Fruit fly (Drosophila melanogaster) Kc167 (cell line): ENCODE results near the gene pie.

ENCODE experiments used
- Myc ChIP-seq: fragments of >200 bp; optimal IDR thresholded peaks from 2 replicates; lab custom pipeline; 2017; ENCODE audit warnings: missing external identifiers
- Sin3A ChIP-seq: fragments of >200 bp; optimal IDR thresholded peaks from 2 replicates; lab custom pipeline; 2018; ENCODE audit warnings: missing external identifiers
- h ChIP-seq: fragments of >200 bp; optimal IDR thresholded peaks from 3 replicates; lab custom pipeline; 2018; ENCODE audit warnings: missing external identifiers
- insv ChIP-seq: fragments of >200 bp; optimal IDR thresholded peaks from 3 replicates; lab custom pipeline; 2018; ENCODE audit warnings: missing external identifiers
- ttk ChIP-seq: sonication (Bioruptor generic); optimal IDR thresholded peaks from 2 replicates; lab custom pipeline; 2017; ENCODE audit warnings: missing external identifiers

dm6 chr2L:10386208-10386805 lies 36.3 kb downstream of the pie start, which contains the start of the genes Cdk1 and mRpS7:
- TF ChIP-seq Myc (lab: Kevin White, UChicago) (no peak), insv (lab: Kevin White, UChicago) (no peak), ttk (lab: Kevin White, UChicago) (no peak), Sin3A (lab: Kevin White, UChicago) (no peak), h (no peak)
